Worm (Caenorhabditis elegans) whole organism, early embryonic: Measurements from ENCODE around the gene Y17G9A.2.

Source experiments
- B0310.2 ChIP-seq: sonication (generic microtip); optimal IDR thresholded peaks from 2 replicates; lab custom pipeline; 2016; ENCODE audit warnings: mild to moderate bottlenecking, missing genetic modification characterization, missing compliant biosample characterization
- aly-1 ChIP-seq: sonication (generic microtip); optimal IDR thresholded peaks from 2 replicates; lab custom pipeline; 2016; ENCODE audit warnings: missing genetic modification characterization, missing compliant biosample characterization
- ama-1 ChIP-seq: fragments of 150-350 bp; optimal IDR thresholded peaks from 2 replicates; lab custom pipeline; 2014
- ets-7 ChIP-seq: sonication (generic microtip); optimal IDR thresholded peaks from 2 replicates; lab custom pipeline; 2016; ENCODE audit warnings: missing genotype, missing genetic modification characterization, missing compliant biosample characterization
- hmbx-1 ChIP-seq: sonication (generic microtip); optimal IDR thresholded peaks from 2 replicates; lab custom pipeline; 2016; ENCODE audit warnings: mild to moderate bottlenecking, missing genetic modification characterization, missing compliant biosample characterization
- hnd-1 ChIP-seq: sonication (generic microtip); optimal IDR thresholded peaks from 2 replicates; lab custom pipeline; 2016; ENCODE audit warnings: missing genetic modification characterization, missing compliant biosample characterization
- scrt-1 ChIP-seq: fragments of 200-800 bp; sonication (Bioruptor generic); IDR thresholded peaks from 2 replicates; pipeline ENCODE4 v1.3.6; 2022; ENCODE audit warnings: missing genetic modification characterization, missing compliant biosample characterization
- tra-4 ChIP-seq: sonication (generic microtip); optimal IDR thresholded peaks from 2 replicates; lab custom pipeline; 2017; ENCODE audit warnings: missing genetic modification characterization, missing compliant biosample characterization

ce11 chrIV:4827219-4827618 is 28.9 kb downstream of the Y17G9A.2 start, which contains the start of gene mpz-4:
- TF ChIP-seq scrt-1 (no peak), ama-1 (no peak), hmbx-1 (no peak), ets-7 (tag; lab: Kevin White, UChicago) (no peak), aly-1 (no peak), B0310.2 (tag; lab: Kevin White, UChicago) (no peak), tra-4 (tag; lab: Kevin White, UChicago) (no peak), hnd-1 (tag; lab: Kevin White, UChicago) (no peak)
